Worm (Caenorhabditis elegans) whole organism, L2 larva: ENCODE measurements around the gene C07A4.2.

Experiments
- C34F6.9 ChIP-seq: fragments of 150-350 bp; optimal IDR thresholded peaks from 2 replicates; lab custom pipeline; 2014; ENCODE audit warnings: missing biosample characterization, missing genetic modification characterization
- F13H6.1 ChIP-seq: sonication (generic microtip); optimal IDR thresholded peaks from 2 replicates; lab custom pipeline; 2016; ENCODE audit warnings: missing genetic modification characterization, missing compliant biosample characterization
- R02D3.7 ChIP-seq: fragments of 150-350 bp; optimal IDR thresholded peaks from 2 replicates; lab custom pipeline; 2014; ENCODE audit warnings: missing biosample characterization, missing genetic modification characterization
- Y55F3AM.14 ChIP-seq: fragments of 200-800 bp; sonication (Bioruptor generic); optimal IDR thresholded peaks from 2 replicates; lab custom pipeline; 2018; ENCODE audit warnings: mild to moderate bottlenecking, missing genetic modification characterization, missing compliant biosample characterization
- alr-1 ChIP-seq: fragments of 150-350 bp; optimal IDR thresholded peaks from 2 replicates; lab custom pipeline; 2014; ENCODE audit warnings: missing biosample characterization, missing genetic modification characterization
- aly-2 ChIP-seq: fragments of 150-350 bp; optimal IDR thresholded peaks from 2 replicates; lab custom pipeline; 2014; ENCODE audit warnings: missing biosample characterization, missing genetic modification characterization
- blmp-1 ChIP-seq: sonication (generic microtip); optimal IDR thresholded peaks from 2 replicates; lab custom pipeline; 2017; ENCODE audit warnings: missing genetic modification characterization, mild to moderate bottlenecking, missing compliant biosample characterization, antibody characterized with exemption, moderate library complexity; ENCODE audit not compliant: insufficient read depth
- ceh-16 ChIP-seq: fragments of 150-350 bp; optimal IDR thresholded peaks from 2 replicates; lab custom pipeline; 2014; ENCODE audit warnings: missing biosample characterization, missing genetic modification characterization
- ceh-82 ChIP-seq: fragments of 150-350 bp; optimal IDR thresholded peaks from 2 replicates; lab custom pipeline; 2014; ENCODE audit warnings: missing biosample characterization, missing genetic modification characterization
- crh-2 ChIP-seq: sonication (generic microtip); optimal IDR thresholded peaks from 2 replicates; lab custom pipeline; 2017; ENCODE audit warnings: missing biosample characterization, missing genetic modification characterization
- dmd-4 ChIP-seq: sonication (generic microtip); optimal IDR thresholded peaks from 2 replicates; lab custom pipeline; 2017; ENCODE audit warnings: missing biosample characterization, missing genetic modification characterization
- egl-27 ChIP-seq: sonication (generic microtip); optimal IDR thresholded peaks from 3 replicates; lab custom pipeline; 2017; ENCODE audit warnings: missing biosample characterization, missing genetic modification reagents, missing genetic modification characterization
- elt-1 ChIP-seq: fragments of 150-350 bp; optimal IDR thresholded peaks from 2 replicates; lab custom pipeline; 2014; ENCODE audit warnings: missing biosample characterization, missing genetic modification characterization
- elt-3 ChIP-seq: sonication (generic microtip); optimal IDR thresholded peaks from 2 replicates; lab custom pipeline; 2017; ENCODE audit warnings: missing biosample characterization, missing genetic modification characterization
- fos-1 ChIP-seq: fragments of 150-350 bp; optimal IDR thresholded peaks from 2 replicates; lab custom pipeline; 2014; ENCODE audit warnings: missing biosample characterization, missing genetic modification characterization
- gmeb-1 ChIP-seq: fragments of 150-350 bp; optimal IDR thresholded peaks from 2 replicates; lab custom pipeline; 2014; ENCODE audit warnings: missing biosample characterization, missing genetic modification characterization
- lin-11 ChIP-seq: fragments of 150-350 bp; sonication (generic microtip); optimal IDR thresholded peaks from 2 replicates; lab custom pipeline; 2014; ENCODE audit warnings: missing biosample characterization, missing genetic modification characterization, inconsistent platforms, mixed read lengths
- lin-13 ChIP-seq: fragments of 150-350 bp; optimal IDR thresholded peaks from 2 replicates; lab custom pipeline; 2014; ENCODE audit warnings: missing biosample characterization, missing genetic modification reagents, missing genetic modification characterization
- lsy-2 ChIP-seq, 2 experiments: fragments of 150-350 bp in 1 of 2; sonication (generic microtip) in 1 of 2; optimal IDR thresholded peaks; 2 replicates each; lab custom pipeline; 2014 to 2017; ENCODE audit warnings: missing biosample characterization in 2 of 2, missing genetic modification characterization in 2 of 2
- mbf-1 ChIP-seq: sonication (generic microtip); optimal IDR thresholded peaks from 2 replicates; lab custom pipeline; 2017; ENCODE audit warnings: missing biosample characterization, missing genetic modification characterization
- mdl-1 ChIP-seq, 2 experiments: fragments of 150-350 bp in 1 of 2; sonication (generic microtip) in 1 of 2; optimal IDR thresholded peaks; 2 replicates each; lab custom pipeline; 2017; ENCODE audit warnings: missing biosample characterization in 2 of 2, missing genetic modification characterization in 2 of 2
- nhr-11 ChIP-seq: fragments of 150-350 bp; optimal IDR thresholded peaks from 2 replicates; lab custom pipeline; 2014; ENCODE audit warnings: missing biosample characterization, missing genetic modification characterization
- nhr-12 ChIP-seq: fragments of 150-350 bp; optimal IDR thresholded peaks from 2 replicates; lab custom pipeline; 2014; ENCODE audit warnings: missing biosample characterization, missing genetic modification characterization
- nhr-129 ChIP-seq: fragments of 150-350 bp; optimal IDR thresholded peaks from 2 replicates; lab custom pipeline; 2014; ENCODE audit warnings: missing biosample characterization, missing genetic modification characterization
- nhr-23 ChIP-seq: fragments of 150-350 bp; optimal IDR thresholded peaks from 2 replicates; lab custom pipeline; 2014; ENCODE audit warnings: missing biosample characterization, missing genetic modification reagents, missing genetic modification characterization
- nhr-237 ChIP-seq: fragments of 150-350 bp; optimal IDR thresholded peaks from 2 replicates; lab custom pipeline; 2014; ENCODE audit warnings: missing biosample characterization, missing genetic modification characterization
- nhr-25 ChIP-seq: fragments of 150-350 bp; sonication (generic microtip); optimal IDR thresholded peaks from 3 replicates; lab custom pipeline; 2014; ENCODE audit warnings: missing biosample characterization, missing genetic modification characterization
- nhr-6 ChIP-seq: fragments of 150-350 bp; optimal IDR thresholded peaks from 2 replicates; lab custom pipeline; 2014; ENCODE audit warnings: missing biosample characterization, missing genetic modification characterization
- nhr-77 ChIP-seq: fragments of 150-350 bp; optimal IDR thresholded peaks from 2 replicates; lab custom pipeline; 2014; ENCODE audit warnings: missing biosample characterization, missing genetic modification characterization
- peb-1 ChIP-seq: fragments of 150-350 bp; optimal IDR thresholded peaks from 2 replicates; lab custom pipeline; 2014; ENCODE audit warnings: missing biosample characterization, missing genetic modification characterization
- skn-1 ChIP-seq: sonication (generic microtip); optimal IDR thresholded peaks from 2 replicates; lab custom pipeline; 2017; ENCODE audit warnings: missing biosample characterization, missing genetic modification characterization
- sma-3 ChIP-seq: sonication (generic microtip); optimal IDR thresholded peaks from 2 replicates; lab custom pipeline; 2016; ENCODE audit warnings: missing genetic modification reagents, missing genetic modification characterization, missing compliant biosample characterization
- sma-9 ChIP-seq, 2 experiments: fragments of 150-350 bp in 1 of 2; sonication (generic microtip) in 1 of 2; optimal IDR thresholded peaks; 2 replicates each; lab custom pipeline; 2014 to 2016; ENCODE audit warnings: missing genetic modification characterization in 2 of 2, mild to moderate bottlenecking in 1 of 2, missing biosample characterization in 1 of 2, missing compliant biosample characterization in 1 of 2, missing genetic modification reagents in 1 of 2, moderate library complexity in 1 of 2
- unc-39 ChIP-seq: fragments of 150-350 bp; optimal IDR thresholded peaks from 2 replicates; lab custom pipeline; 2014; ENCODE audit warnings: missing biosample characterization, missing genetic modification characterization
- unc-55 ChIP-seq: fragments of 150-350 bp; sonication (generic microtip); optimal IDR thresholded peaks from 3 replicates; lab custom pipeline; 2014; ENCODE audit warnings: missing biosample characterization, missing genetic modification reagents, missing genetic modification characterization
- unc-62 ChIP-seq: fragments of 150-350 bp; optimal IDR thresholded peaks from 2 replicates; lab custom pipeline; 2014; ENCODE audit warnings: missing biosample characterization, missing genetic modification reagents, missing genetic modification characterization
- zag-1 ChIP-seq: fragments of 150-350 bp; optimal IDR thresholded peaks from 2 replicates; lab custom pipeline; 2014; ENCODE audit warnings: missing biosample characterization, missing genetic modification characterization
- ztf-1 ChIP-seq: fragments of 200-800 bp; sonication (Bioruptor generic); conservative IDR thresholded peaks from 2 replicates; pipeline ENCODE4 v1.3.6; 2022; ENCODE audit warnings: missing genetic modification characterization, missing compliant biosample characterization
- ztf-4 ChIP-seq: fragments of 150-350 bp; optimal IDR thresholded peaks from 2 replicates; lab custom pipeline; 2014; ENCODE audit warnings: missing biosample characterization, missing genetic modification characterization

C07A4.2 gene

DNA sequence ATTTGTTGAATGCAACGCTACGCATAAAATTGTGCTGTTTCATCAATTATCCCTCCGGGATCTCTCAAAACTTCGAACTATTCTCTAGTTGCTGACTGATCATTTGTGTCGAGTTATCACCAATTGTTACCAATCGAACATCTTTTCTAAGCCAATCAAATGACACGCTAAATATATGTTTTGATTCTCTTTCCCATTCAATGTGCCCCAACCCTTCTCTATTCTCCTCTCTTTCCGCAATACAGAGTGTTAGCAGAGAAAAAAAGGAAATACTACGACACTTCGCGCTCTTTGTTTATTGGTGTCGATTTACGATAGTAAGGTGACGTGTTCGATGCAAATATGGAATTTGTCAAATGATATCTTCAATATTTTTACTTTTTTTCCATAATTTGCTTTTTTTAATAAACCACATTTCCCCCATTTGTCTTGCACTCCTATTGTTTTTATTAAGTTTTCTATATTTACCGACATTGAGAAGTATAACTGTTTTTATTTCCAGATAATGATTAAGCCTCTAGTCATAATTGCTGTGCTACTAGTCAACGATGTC lies 25.3 kb downstream of the C07A4.2 start, which contains the start of gene nucb-1 (continued):
- TF ChIP-seq R02D3.7 (tag; lab: Kevin White, UChicago), result peak; percentile 78
- TF ChIP-seq ztf-1 (GFP tag; lab: Robert Waterston, UW), result no peak
- TF ChIP-seq lsy-2 (tag; optimal IDR thresholded peaks at IDR 0.05; lab: Kevin White, UChicago), result peak; percentile 45 to 87
- no peak for TF ChIP-seq dmd-4 (tag; lab: Kevin White, UChicago)
- TF ChIP-seq zag-1 (tag; lab: Kevin White, UChicago), result peak; percentile 7
- no peak for TF ChIP-seq peb-1 (tag; lab: Kevin White, UChicago)
- TF ChIP-seq crh-2 (tag; lab: Kevin White, UChicago), result peak; percentile 97
- no peak for TF ChIP-seq Y55F3AM.14 (GFP tag; lab: Kevin White, UChicago)
- no peak for TF ChIP-seq unc-39 (tag; lab: Kevin White, UChicago)
- no peak for TF ChIP-seq ceh-82 (tag; lab: Kevin White, UChicago)
- no peak for TF ChIP-seq nhr-23 (tag; lab: Kevin White, UChicago)
- TF ChIP-seq lin-11 (tag; lab: Kevin White, UChicago), result no peak
- TF ChIP-seq nhr-11 (tag; lab: Kevin White, UChicago), result no peak
- TF ChIP-seq mbf-1, result no peak
- peak; percentile 76 for TF ChIP-seq sma-3
- TF ChIP-seq skn-1 (tag; lab: Kevin White, UChicago), result no peak
- no peak for TF ChIP-seq alr-1
- TF ChIP-seq unc-55 (GFP tag; lab: Kevin White, UChicago), result peak; percentile 94
- peak; percentile 55 for TF ChIP-seq F13H6.1 (tag; lab: Kevin White, UChicago)
- peak; percentile 61 for TF ChIP-seq nhr-6 (tag; lab: Kevin White, UChicago)
- no peak for TF ChIP-seq elt-1

ce11 chrX:10199202-10199601 lies 27.2 kb downstream of the C07A4.2 start:
- TF ChIP-seq blmp-1, result no peak
- TF ChIP-seq ceh-16 (tag; lab: Kevin White, UChicago), result no peak
- no peak for TF ChIP-seq gmeb-1 (tag; lab: Kevin White, UChicago)
- no peak for TF ChIP-seq nhr-77 (tag; lab: Kevin White, UChicago)
- no peak for TF ChIP-seq F13H6.1 (tag; lab: Kevin White, UChicago)
- no peak for TF ChIP-seq ztf-1 (GFP tag; lab: Robert Waterston, UW)
- no peak for TF ChIP-seq zag-1 (tag; lab: Kevin White, UChicago)
- no peak for TF ChIP-seq peb-1 (tag; lab: Kevin White, UChicago)
- no peak for TF ChIP-seq nhr-237 (tag; lab: Kevin White, UChicago)
- TF ChIP-seq R02D3.7 (tag; lab: Kevin White, UChicago), result no peak
- TF ChIP-seq ztf-4, result no peak
- no peak for TF ChIP-seq elt-1
- no peak for TF ChIP-seq C34F6.9 (tag; lab: Kevin White, UChicago)
- no peak for TF ChIP-seq alr-1
- TF ChIP-seq nhr-12 (tag; lab: Kevin White, UChicago), result no peak

ce11 chrX:10203501-10203900 lies 31.5 kb downstream of the C07A4.2 start:
- TF ChIP-seq egl-27, result no peak
- TF ChIP-seq aly-2 (tag; lab: Kevin White, UChicago), result no peak
- TF ChIP-seq peb-1 (tag; lab: Kevin White, UChicago), result no peak
- TF ChIP-seq zag-1 (tag; lab: Kevin White, UChicago), result no peak
- TF ChIP-seq elt-3, result no peak
- TF ChIP-seq ztf-4, result no peak
- TF ChIP-seq mdl-1 (tag; optimal IDR thresholded peaks at IDR 0.05; lab: Kevin White, UChicago), result no peak

ce11 chrX:10204313-10205063 lies 32.5 kb downstream of the C07A4.2 start:
- TF ChIP-seq gmeb-1 (tag; lab: Kevin White, UChicago), result no peak
- no peak for TF ChIP-seq nhr-6 (tag; lab: Kevin White, UChicago)
- peak; percentile 39 for TF ChIP-seq nhr-129 (tag; lab: Kevin White, UChicago)
- no peak for TF ChIP-seq lin-13
- TF ChIP-seq lsy-2 (tag; optimal IDR thresholded peaks at IDR 0.05; lab: Kevin White, UChicago), result no peak
- TF ChIP-seq unc-62 (GFP tag; lab: Kevin White, UChicago), result no peak
- TF ChIP-seq skn-1 (tag; lab: Kevin White, UChicago), result no peak
- TF ChIP-seq nhr-25 (tag; lab: Kevin White, UChicago), result no peak
- TF ChIP-seq nhr-237 (tag; lab: Kevin White, UChicago), result no peak
- peak; percentile 15 for TF ChIP-seq fos-1 (tag; lab: Kevin White, UChicago)
- peak; percentile 4 for TF ChIP-seq sma-9 (GFP tag; optimal IDR thresholded peaks at IDR 0.05; lab: Kevin White, UChicago)
- TF ChIP-seq sma-9 (tag; optimal IDR thresholded peaks at IDR 0.05; lab: Kevin White, UChicago), result no peak
- no peak for TF ChIP-seq ceh-16 (tag; lab: Kevin White, UChicago)
- no peak for TF ChIP-seq sma-3
- no peak for TF ChIP-seq dmd-4 (tag; lab: Kevin White, UChicago)
- TF ChIP-seq elt-3, result no peak
